Worm (Caenorhabditis elegans) whole organism, young adult: Measurements from ENCODE around the gene madf-1.

Experiments
- D2030.7 ChIP-seq: fragments of 200-800 bp; sonication (Bioruptor generic); IDR thresholded peaks from 2 replicates; pipeline ENCODE4 v1.3.6; 2022; ENCODE audit warnings: missing genetic modification reagents, missing genetic modification characterization, missing compliant biosample characterization
- F10E7.11 ChIP-seq: sonication (generic microtip); optimal IDR thresholded peaks from 2 replicates; lab custom pipeline; 2017; ENCODE audit warnings: mild to moderate bottlenecking, missing genetic modification characterization, moderate library complexity, missing compliant biosample characterization
- F23B12.7 ChIP-seq: sonication (generic microtip); optimal IDR thresholded peaks from 2 replicates; lab custom pipeline; 2017; ENCODE audit warnings: missing genetic modification characterization, mild to moderate bottlenecking, missing compliant biosample characterization, antibody characterized with exemption, moderate library complexity; ENCODE audit not compliant: insufficient read depth
- F37B4.10 ChIP-seq: fragments of 200-800 bp; sonication (Bioruptor generic); IDR thresholded peaks from 2 replicates; pipeline ENCODE4 v1.3.6; 2022; ENCODE audit warnings: missing genetic modification characterization, missing compliant biosample characterization
- F39B2.1 ChIP-seq: fragments of 200-800 bp; sonication (Bioruptor generic); IDR thresholded peaks from 2 replicates; pipeline ENCODE4 v1.3.6; 2022; ENCODE audit warnings: missing genetic modification reagents, missing genetic modification characterization, missing compliant biosample characterization
- F55B11.4 ChIP-seq: sonication (generic microtip); optimal IDR thresholded peaks from 2 replicates; lab custom pipeline; 2016; ENCODE audit warnings: missing compliant biosample characterization, missing genetic modification characterization, borderline replicate concordance; ENCODE audit not compliant: insufficient read depth
- F57A8.1 ChIP-seq: fragments of 200-800 bp; sonication (Bioruptor generic); optimal IDR thresholded peaks from 2 replicates; lab custom pipeline; 2018; ENCODE audit warnings: mild to moderate bottlenecking, missing genetic modification characterization, moderate library complexity, missing compliant biosample characterization
- K12H6.12 ChIP-seq: fragments of 200-800 bp; sonication (Bioruptor generic); optimal IDR thresholded peaks from 2 replicates; lab custom pipeline; 2018; ENCODE audit warnings: mild to moderate bottlenecking, missing genetic modification characterization, missing compliant biosample characterization
- T26A5.8 ChIP-seq: sonication (generic microtip); optimal IDR thresholded peaks from 2 replicates; lab custom pipeline; 2016; ENCODE audit warnings: missing genetic modification characterization, missing compliant biosample characterization
- Y67H2A.10 ChIP-seq: fragments of 200-800 bp; sonication (Bioruptor generic); conservative IDR thresholded peaks from 2 replicates; pipeline ENCODE4 v1.3.6; 2022; ENCODE audit warnings: missing genetic modification reagents, missing genetic modification characterization, missing compliant biosample characterization
- Y95B8A.8 ChIP-seq: fragments of 200-800 bp; sonication (Bioruptor generic); IDR thresholded peaks from 2 replicates; pipeline ENCODE4 v1.3.6; 2022; ENCODE audit warnings: missing genetic modification reagents, missing genetic modification characterization, missing compliant biosample characterization
- akir-1 ChIP-seq: fragments of 200-800 bp; sonication (Bioruptor generic); optimal IDR thresholded peaks from 2 replicates; lab custom pipeline; 2018; ENCODE audit warnings: mild to moderate bottlenecking, missing genetic modification characterization, moderate library complexity, missing compliant biosample characterization
- ama-1 ChIP-seq, 3 experiments: fragments of 150-350 bp in 1 of 3; sonication (generic microtip) in 2 of 3; optimal IDR thresholded peaks; 2 replicates each; lab custom pipeline; 2014 to 2018; ENCODE audit warnings: missing biosample characterization in 2 of 3, missing genetic modification characterization in 2 of 3, missing genetic modification reagents in 2 of 3
- aptf-2 ChIP-seq: fragments of 200-800 bp; sonication (Bioruptor generic); conservative IDR thresholded peaks from 2 replicates; pipeline ENCODE4 v1.3.6; 2022; ENCODE audit warnings: missing genetic modification reagents, missing genetic modification characterization, missing compliant biosample characterization
- attf-3 ChIP-seq: fragments of 200-800 bp; sonication (Bioruptor generic); conservative IDR thresholded peaks from 2 replicates; pipeline ENCODE4 v1.3.6; 2022; ENCODE audit warnings: missing genetic modification reagents, missing genetic modification characterization, missing compliant biosample characterization
- ccch-3 ChIP-seq: fragments of 200-800 bp; sonication (Bioruptor generic); optimal IDR thresholded peaks from 2 replicates; lab custom pipeline; 2018; ENCODE audit warnings: mild to moderate bottlenecking, missing genetic modification characterization, missing compliant biosample characterization
- cebp-1 ChIP-seq, 2 experiments: fragments of 200-800 bp in 1 of 2; sonication (Bioruptor generic) in 1 of 2; sonication (generic microtip) in 1 of 2; IDR thresholded peaks in 1 of 2; optimal IDR thresholded peaks in 1 of 2; 2 replicates each; pipeline versions ENCODE4 v1.3.6 to Lab custom; 2017 to 2022; ENCODE audit warnings: missing compliant biosample characterization in 2 of 2, missing genetic modification characterization in 2 of 2, mild to moderate bottlenecking in 1 of 2, missing genetic modification reagents in 1 of 2, moderate library complexity in 1 of 2
- cebp-2 ChIP-seq: fragments of 200-800 bp; sonication (Bioruptor generic); IDR thresholded peaks from 2 replicates; pipeline ENCODE4 v1.3.6; 2022; ENCODE audit warnings: missing genetic modification characterization, missing compliant biosample characterization
- ceh-100 ChIP-seq: fragments of 200-800 bp; sonication (Bioruptor generic); IDR thresholded peaks from 2 replicates; pipeline ENCODE4 v1.3.6; 2022; ENCODE audit warnings: missing genetic modification reagents, missing genetic modification characterization, missing compliant biosample characterization
- ceh-27 ChIP-seq: fragments of 200-800 bp; sonication (Bioruptor generic); optimal IDR thresholded peaks from 2 replicates; lab custom pipeline; 2018; ENCODE audit warnings: mild to moderate bottlenecking, missing genetic modification characterization, moderate library complexity, missing compliant biosample characterization
- die-1 ChIP-seq: sonication (generic microtip); optimal IDR thresholded peaks from 2 replicates; lab custom pipeline; 2016; ENCODE audit warnings: missing genotype, mild to moderate bottlenecking, missing genetic modification characterization, missing compliant biosample characterization
- efl-1 ChIP-seq: fragments of 150-350 bp; optimal IDR thresholded peaks from 2 replicates; lab custom pipeline; 2014; ENCODE audit warnings: missing biosample characterization, missing genetic modification reagents, missing genetic modification characterization
- egrh-3 ChIP-seq: fragments of 200-800 bp; sonication (Bioruptor generic); IDR thresholded peaks from 2 replicates; pipeline ENCODE4 v1.3.6; 2022; ENCODE audit warnings: missing genetic modification reagents, missing genetic modification characterization, missing compliant biosample characterization
- ets-4 ChIP-seq: fragments of 200-800 bp; sonication (Bioruptor generic); optimal IDR thresholded peaks from 2 replicates; lab custom pipeline; 2018; ENCODE audit warnings: mild to moderate bottlenecking, missing genetic modification characterization, missing compliant biosample characterization
- him-1 ChIP-seq: sonication (generic microtip); optimal IDR thresholded peaks from 2 replicates; lab custom pipeline; 2016; ENCODE audit warnings: missing genotype, missing genetic modification reagents, missing genetic modification characterization, missing compliant biosample characterization
- let-607 ChIP-seq, 2 experiments: fragments of 200-800 bp in 1 of 2; sonication (Bioruptor generic) in 1 of 2; sonication (generic microtip) in 1 of 2; optimal IDR thresholded peaks; 2 replicates each; lab custom pipeline; 2016 to 2018; ENCODE audit warnings: mild to moderate bottlenecking in 2 of 2, missing compliant biosample characterization in 2 of 2, missing genetic modification characterization in 2 of 2, moderate library complexity in 2 of 2, missing genotype in 1 of 2
- lin-35 ChIP-seq, 3 experiments: fragments of 150-350 bp in 2 of 3; sonication (generic microtip) in 1 of 3; optimal IDR thresholded peaks; 2 replicates each; lab custom pipeline; 2014 to 2018; ENCODE audit warnings: missing biosample characterization in 3 of 3, missing genetic modification characterization in 3 of 3, missing genetic modification reagents in 3 of 3
- mes-4 ChIP-seq: sonication (generic microtip); optimal IDR thresholded peaks from 2 replicates; lab custom pipeline; 2016; ENCODE audit warnings: missing genotype, missing genetic modification characterization, missing compliant biosample characterization
- mxl-1 ChIP-seq: sonication (generic microtip); optimal IDR thresholded peaks from 2 replicates; lab custom pipeline; 2016; ENCODE audit warnings: missing genetic modification characterization, missing compliant biosample characterization
- nfya-1 ChIP-seq: sonication (generic microtip); optimal IDR thresholded peaks from 2 replicates; lab custom pipeline; 2017; ENCODE audit warnings: antibody characterized with exemption, missing compliant biosample characterization, missing genetic modification characterization, borderline replicate concordance; ENCODE audit not compliant: insufficient read depth
- nhr-179 ChIP-seq: sonication (generic microtip); optimal IDR thresholded peaks from 2 replicates; lab custom pipeline; 2016; ENCODE audit warnings: mild to moderate bottlenecking, missing genetic modification characterization, missing compliant biosample characterization
- pbrm-1 ChIP-seq: fragments of 200-800 bp; sonication (Bioruptor generic); IDR thresholded peaks from 2 replicates; pipeline ENCODE4 v1.3.6; 2022; ENCODE audit warnings: missing genetic modification reagents, missing genetic modification characterization, missing compliant biosample characterization
- rpc-1 ChIP-seq, 2 experiments: fragments of 150-350 bp in 1 of 2; sonication (generic microtip) in 1 of 2; optimal IDR thresholded peaks; 2 replicates each; lab custom pipeline; 2014 to 2018; ENCODE audit warnings: missing biosample characterization in 1 of 2, missing genetic modification characterization in 1 of 2, missing genetic modification reagents in 1 of 2, missing genotype in 1 of 2
- snpc-1.1 ChIP-seq: sonication (generic microtip); optimal IDR thresholded peaks from 2 replicates; lab custom pipeline; 2017; ENCODE audit warnings: missing genetic modification characterization, mild to moderate bottlenecking, missing compliant biosample characterization, antibody characterized with exemption, moderate library complexity, missing genotype, missing genetic modification reagents; ENCODE audit not compliant: insufficient read depth
- snpc-1.3 ChIP-seq: sonication (generic microtip); optimal IDR thresholded peaks from 2 replicates; lab custom pipeline; 2017; ENCODE audit warnings: missing genetic modification characterization, mild to moderate bottlenecking, missing compliant biosample characterization, antibody characterized with exemption, moderate library complexity, missing genotype, missing genetic modification reagents; ENCODE audit not compliant: insufficient read depth
- snpc-4 ChIP-seq, 5 experiments: fragments of 150-350 bp in 1 of 5; sonication (generic microtip) in 4 of 5; optimal IDR thresholded peaks; 2 replicates each; lab custom pipeline; 2014 to 2018; ENCODE audit warnings: missing genetic modification characterization in 5 of 5, missing biosample characterization in 3 of 5, antibody characterized with exemption in 2 of 5, mild to moderate bottlenecking in 2 of 5, missing compliant biosample characterization in 2 of 5, missing genotype in 2 of 5, moderate library complexity in 2 of 5, missing genetic modification reagents in 1 of 5
- somi-1 ChIP-seq: fragments of 200-800 bp; sonication (Bioruptor generic); optimal IDR thresholded peaks from 2 replicates; lab custom pipeline; 2018; ENCODE audit warnings: mild to moderate bottlenecking, missing genetic modification characterization, missing compliant biosample characterization
- tlf-1 ChIP-seq: fragments of 200-800 bp; sonication (Bioruptor generic); optimal IDR thresholded peaks from 2 replicates; lab custom pipeline; 2018; ENCODE audit warnings: mild to moderate bottlenecking, missing genetic modification characterization, missing compliant biosample characterization
- xnd-1 ChIP-seq: sonication (generic microtip); optimal IDR thresholded peaks from 2 replicates; lab custom pipeline; 2016; ENCODE audit warnings: missing genotype, missing genetic modification reagents, missing genetic modification characterization, missing compliant biosample characterization
- ztf-22 ChIP-seq: fragments of 200-800 bp; sonication (Bioruptor generic); optimal IDR thresholded peaks from 2 replicates; lab custom pipeline; 2018; ENCODE audit warnings: mild to moderate bottlenecking, missing genetic modification characterization, moderate library complexity, missing compliant biosample characterization
- ztf-28 ChIP-seq: fragments of 200-800 bp; sonication (Bioruptor generic); IDR thresholded peaks from 2 replicates; pipeline ENCODE4 v1.3.6; 2022; ENCODE audit warnings: missing genetic modification reagents, missing genetic modification characterization, missing compliant biosample characterization
- ztf-3 ChIP-seq: fragments of 200-800 bp; sonication (Bioruptor generic); optimal IDR thresholded peaks from 2 replicates; lab custom pipeline; 2018; ENCODE audit warnings: mild to moderate bottlenecking, missing genetic modification characterization, missing compliant biosample characterization

madf-1 gene

ce11 chrIV:796521-797073 lies 35.1 kb downstream of the madf-1 start, which contains the start of the genes F56B3.11 and ech-5 (continued):
- TF ChIP-seq snpc-1.1 (tag; lab: Kevin White, UChicago) (no peak), aptf-2 (GFP tag; lab: Robert Waterston, UW) (0 out of 2 replicates have a peak, but pooled peaks have one; percentile 25), cebp-2 (GFP tag; lab: Robert Waterston, UW) (no peak), die-1 (no peak), ztf-28 (GFP tag; lab: Robert Waterston, UW) (no peak), ceh-27 (GFP tag; lab: Kevin White, UChicago) (peak; percentile 22), ceh-100 (GFP tag; lab: Robert Waterston, UW) (peak; percentile 95), mes-4 (no peak), lin-35 (GFP tag; optimal IDR thresholded peaks at IDR 0.05; lab: Kevin White, UChicago) (peak in 1 of 3 experiments; percentile 32), F39B2.1 (GFP tag; lab: Robert Waterston, UW) (no peak), cebp-1 (GFP tag; IDR thresholded peaks at IDR 0.05; lab: Robert Waterston, UW) (no peak), cebp-1 (tag; optimal IDR thresholded peaks at IDR 0.05; lab: Kevin White, UChicago) (peak; percentile 52), F55B11.4 (tag; lab: Kevin White, UChicago) (no peak), ama-1 (optimal IDR thresholded peaks at IDR 0.05; lab: Kevin White, UChicago) (no peak), ama-1 (GFP tag; optimal IDR thresholded peaks at IDR 0.05; lab: Kevin White, UChicago) (no peak), ztf-22 (GFP tag; lab: Kevin White, UChicago) (no peak), Y95B8A.8 (GFP tag; lab: Robert Waterston, UW) (0 out of 2 replicates have a peak, but pooled peaks have one; percentile 20), tlf-1 (GFP tag; lab: Kevin White, UChicago) (peak; percentile 9), ets-4 (no peak), F10E7.11 (tag; lab: Kevin White, UChicago) (no peak), D2030.7 (GFP tag; lab: Robert Waterston, UW) (no peak), nhr-179 (tag; lab: Kevin White, UChicago) (no peak), pbrm-1 (GFP tag; lab: Robert Waterston, UW) (peak; percentile 33; the same call in 1 of the 2 replicates), let-607 (tag; optimal IDR thresholded peaks at IDR 0.05; lab: Kevin White, UChicago) (peak in 1 of 2 experiments; percentile 64), Y67H2A.10 (GFP tag; lab: Robert Waterston, UW) (no peak), him-1 (tag; lab: Kevin White, UChicago) (peak; percentile 28), ztf-3 (GFP tag; lab: Kevin White, UChicago) (no peak), T26A5.8 (tag; lab: Kevin White, UChicago) (no peak), F23B12.7 (tag; lab: Kevin White, UChicago) (no peak), mxl-1 (tag; lab: Kevin White, UChicago) (no peak), rpc-1 (optimal IDR thresholded peaks at IDR 0.05; lab: Kevin White, UChicago) (no peak), rpc-1 (tag; optimal IDR thresholded peaks at IDR 0.05; lab: Kevin White, UChicago) (no peak), efl-1 (GFP tag; lab: Kevin White, UChicago) (peak; percentile 14), nfya-1 (no peak), attf-3 (peak; percentile 55; the same call in 1 of the 2 replicates), F37B4.10 (GFP tag; lab: Robert Waterston, UW) (no peak)

DNA sequence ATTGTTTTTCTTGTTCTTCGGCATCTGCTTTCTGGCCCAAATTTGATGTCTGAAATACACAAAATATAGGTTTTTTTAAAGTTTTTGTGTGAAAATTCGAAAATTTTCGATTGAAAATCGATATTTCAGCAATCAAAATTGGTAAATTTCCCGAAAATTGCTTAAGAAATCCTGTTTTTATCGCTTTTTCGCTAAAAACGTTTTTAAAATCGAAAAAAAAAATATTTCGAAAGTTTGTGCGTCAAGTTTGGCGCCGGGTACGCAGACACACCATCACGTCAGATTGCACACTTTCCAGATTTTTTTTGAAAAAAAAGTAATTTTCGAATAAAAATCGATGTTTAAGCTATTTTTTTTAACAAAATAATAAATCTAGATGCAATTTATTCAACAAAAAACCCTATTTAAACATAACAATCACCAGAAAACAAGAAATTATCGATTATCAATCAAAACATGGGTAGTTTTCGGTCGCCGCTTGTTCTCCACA lies 36.3 kb downstream of the madf-1 start, which contains the start of gene skr-18:
skr-18 (minus strand) TSS at position 51 of the 490 bp plus-strand sequence.
- TF ChIP-seq cebp-1 (GFP tag; IDR thresholded peaks at IDR 0.05; lab: Robert Waterston, UW) (no peak), cebp-1 (tag; optimal IDR thresholded peaks at IDR 0.05; lab: Kevin White, UChicago) (peak; percentile 12), ceh-100 (GFP tag; lab: Robert Waterston, UW) (peak; percentile 44), pbrm-1 (GFP tag; lab: Robert Waterston, UW) (no peak), ccch-3 (no peak), snpc-1.3 (peak; percentile 63), tlf-1 (GFP tag; lab: Kevin White, UChicago) (no peak), F57A8.1 (GFP tag; lab: Kevin White, UChicago) (no peak), D2030.7 (GFP tag; lab: Robert Waterston, UW) (peak; percentile 28), snpc-4 (GFP tag; optimal IDR thresholded peaks at IDR 0.05; lab: Kevin White, UChicago) (no peak), snpc-4 (tag; optimal IDR thresholded peaks at IDR 0.05; lab: Kevin White, UChicago) (peak in 1 of 4 experiments; percentile 22), ztf-28 (GFP tag; lab: Robert Waterston, UW) (no peak), K12H6.12 (tag; lab: Kevin White, UChicago) (no peak), F10E7.11 (tag; lab: Kevin White, UChicago) (no peak), egrh-3 (GFP tag; lab: Robert Waterston, UW) (no peak), xnd-1 (no peak), akir-1 (GFP tag; lab: Kevin White, UChicago) (no peak), somi-1 (GFP tag; lab: Kevin White, UChicago) (no peak)
